Worm (Caenorhabditis elegans) whole organism, L4/young adult: Measurements from ENCODE around the gene K08A2.2.
A peak's percentile ranks its signal among the peaks of the same experiment; 100 is the strongest.

ENCODE experiments used
- W03F9.2 ChIP-seq: fragments of 150-350 bp; optimal IDR thresholded peaks from 2 replicates; lab custom pipeline; 2014; ENCODE audit warnings: missing biosample characterization, missing genetic modification characterization
- dao-5 ChIP-seq: sonication (generic microtip); optimal IDR thresholded peaks from 2 replicates; lab custom pipeline; 2016; ENCODE audit warnings: missing genotype, missing genetic modification characterization, moderate library complexity, missing compliant biosample characterization
- him-1 ChIP-seq: sonication (generic microtip); optimal IDR thresholded peaks from 2 replicates; lab custom pipeline; 2016; ENCODE audit warnings: missing genotype, missing genetic modification reagents, missing genetic modification characterization, missing compliant biosample characterization

The K08A2.2 gene

ce11 chrII:2975561-2976230, 15.7 kb upstream of the K08A2.2 start:
- TF ChIP-seq dao-5 (tag; lab: Kevin White, UChicago) (no peak), him-1 (tag; lab: Kevin White, UChicago) (no peak), W03F9.2 (tag; lab: Kevin White, UChicago) (no peak)

- TF ChIP-seq W03F9.2 (tag; lab: Kevin White, UChicago) (no peak), dao-5 (tag; lab: Kevin White, UChicago) (no peak), him-1 (tag; lab: Kevin White, UChicago) (no peak)
Measured at ce11 chrII:2976597-2976996, 14.8 kb upstream of the K08A2.2 start, which contains the start of gene nhr-88. TSS of gene nhr-88 (plus strand) at chrII:2976639.

- TF ChIP-seq him-1 (tag; lab: Kevin White, UChicago) (no peak), W03F9.2 (tag; lab: Kevin White, UChicago) (no peak), dao-5 (tag; lab: Kevin White, UChicago) (no peak)
Measured at ce11 chrII:2977652-2978051, 13.8 kb upstream of the K08A2.2 start.

- TF ChIP-seq dao-5 (tag; lab: Kevin White, UChicago), result no peak
- no peak for TF ChIP-seq W03F9.2 (tag; lab: Kevin White, UChicago)
- TF ChIP-seq him-1 (tag; lab: Kevin White, UChicago), result no peak
Measured at ce11 chrII:2979061-2979460, 12.3 kb upstream of the K08A2.2 start.

ce11 chrII:2984383-2984782, 7.0 kb upstream of the K08A2.2 start:
- no peak for TF ChIP-seq W03F9.2 (tag; lab: Kevin White, UChicago)
- TF ChIP-seq him-1 (tag; lab: Kevin White, UChicago), result no peak
- no peak for TF ChIP-seq dao-5 (tag; lab: Kevin White, UChicago)

ce11 chrII:2985446-2985845, 6.0 kb upstream of the K08A2.2 start:
- no peak for TF ChIP-seq W03F9.2 (tag; lab: Kevin White, UChicago)
- no peak for TF ChIP-seq him-1 (tag; lab: Kevin White, UChicago)
- no peak for TF ChIP-seq dao-5 (tag; lab: Kevin White, UChicago)

- no peak for TF ChIP-seq him-1 (tag; lab: Kevin White, UChicago)
- no peak for TF ChIP-seq W03F9.2 (tag; lab: Kevin White, UChicago)
- no peak for TF ChIP-seq dao-5 (tag; lab: Kevin White, UChicago)
Measured at ce11 chrII:2985935-2986498, 5.4 kb upstream of the K08A2.2 start.

ce11 chrII:2987122-2987556, 4.3 kb upstream of the K08A2.2 start:
- no peak for TF ChIP-seq him-1 (tag; lab: Kevin White, UChicago)

ce11 chrII:2987854-2988350, 3.5 kb upstream of the K08A2.2 start, which contains the start of gene lido-7:
TSS of gene lido-7 (plus strand) at chrII:2988300.
- no peak for TF ChIP-seq W03F9.2 (tag; lab: Kevin White, UChicago)
- TF ChIP-seq him-1 (tag; lab: Kevin White, UChicago), result peak; percentile 18

ce11 chrII:2990089-2990488, 1.3 kb upstream of the K08A2.2 start:
- TF ChIP-seq W03F9.2 (tag; lab: Kevin White, UChicago) (no peak), dao-5 (tag; lab: Kevin White, UChicago) (no peak), him-1 (tag; lab: Kevin White, UChicago) (no peak)

ce11 chrII:2992300-2992699, 895 bp downstream of the K08A2.2 start:
- TF ChIP-seq dao-5 (tag; lab: Kevin White, UChicago) (no peak), W03F9.2 (tag; lab: Kevin White, UChicago) (no peak), him-1 (tag; lab: Kevin White, UChicago) (no peak)

ce11 chrII:2994590-2995392, 3.4 kb downstream of the K08A2.2 start:
- no peak for TF ChIP-seq him-1 (tag; lab: Kevin White, UChicago)
- no peak for TF ChIP-seq dao-5 (tag; lab: Kevin White, UChicago)
- no peak for TF ChIP-seq W03F9.2 (tag; lab: Kevin White, UChicago)

ce11 chrII:2996721-2997120, 5.3 kb downstream of the K08A2.2 start, which contains the start of gene lido-8:
TSS of gene lido-8 (plus strand) at chrII:2997021.
- no peak for TF ChIP-seq dao-5 (tag; lab: Kevin White, UChicago)
- no peak for TF ChIP-seq W03F9.2 (tag; lab: Kevin White, UChicago)
- TF ChIP-seq him-1 (tag; lab: Kevin White, UChicago), result no peak
